Worm (Caenorhabditis elegans) whole organism, L3 larva: ENCODE measurements around the gene F41G3.6.

Experiments
- R02D3.7 ChIP-seq: fragments of 150-350 bp; optimal IDR thresholded peaks from 2 replicates; lab custom pipeline; 2014; ENCODE audit warnings: missing biosample characterization, missing genetic modification characterization
- ZK546.5 ChIP-seq: sonication (generic microtip); optimal IDR thresholded peaks from 2 replicates; lab custom pipeline; 2017; ENCODE audit warnings: missing biosample characterization, missing genetic modification characterization
- aly-2 ChIP-seq: fragments of 150-350 bp; optimal IDR thresholded peaks from 2 replicates; lab custom pipeline; 2014; ENCODE audit warnings: missing biosample characterization, missing genetic modification characterization
- ceh-16 ChIP-seq: sonication (generic microtip); optimal IDR thresholded peaks from 2 replicates; lab custom pipeline; 2017; ENCODE audit warnings: missing biosample characterization, missing genetic modification characterization
- ceh-28 ChIP-seq: fragments of 150-350 bp; optimal IDR thresholded peaks from 2 replicates; lab custom pipeline; 2014; ENCODE audit warnings: missing biosample characterization, missing genetic modification reagents, missing genetic modification characterization
- ceh-82 ChIP-seq: fragments of 150-350 bp; optimal IDR thresholded peaks from 2 replicates; lab custom pipeline; 2014; ENCODE audit warnings: missing biosample characterization, missing genetic modification characterization
- ceh-9 ChIP-seq: sonication (generic microtip); optimal IDR thresholded peaks from 2 replicates; lab custom pipeline; 2018; ENCODE audit warnings: missing biosample characterization, missing genetic modification characterization
- daf-12 ChIP-seq: fragments of 150-350 bp; optimal IDR thresholded peaks from 2 replicates; lab custom pipeline; 2014; ENCODE audit warnings: missing biosample characterization, missing genetic modification reagents, missing genetic modification characterization
- egl-5 ChIP-seq: fragments of 150-350 bp; optimal IDR thresholded peaks from 2 replicates; lab custom pipeline; 2017; ENCODE audit warnings: missing biosample characterization, missing genetic modification reagents, missing genetic modification characterization, inconsistent platforms
- elt-1 ChIP-seq: fragments of 150-350 bp; optimal IDR thresholded peaks from 2 replicates; lab custom pipeline; 2014; ENCODE audit warnings: missing biosample characterization, missing genetic modification characterization
- elt-2 ChIP-seq: sonication (generic microtip); optimal IDR thresholded peaks from 2 replicates; lab custom pipeline; 2016; ENCODE audit warnings: missing genetic modification reagents, mild to moderate bottlenecking, missing genetic modification characterization, missing compliant biosample characterization
- elt-3 ChIP-seq, 3 experiments: fragments of 150-350 bp in 1 of 3; sonication (generic microtip) in 2 of 3; optimal IDR thresholded peaks; 2 replicates in 2 of 3; 4 replicates in 1 of 3; lab custom pipeline; 2014 to 2017; ENCODE audit warnings: missing biosample characterization in 3 of 3, missing genetic modification characterization in 3 of 3
- eor-1 ChIP-seq, 2 experiments: fragments of 150-350 bp; optimal IDR thresholded peaks; 2 replicates each; lab custom pipeline; 2014 to 2018; ENCODE audit warnings: missing biosample characterization in 2 of 2, missing genetic modification characterization in 2 of 2
- fkh-10 ChIP-seq: sonication (generic microtip); optimal IDR thresholded peaks from 2 replicates; lab custom pipeline; 2017; ENCODE audit warnings: missing biosample characterization, missing genetic modification reagents, missing genetic modification characterization
- fkh-2 ChIP-seq: fragments of 150-350 bp; optimal IDR thresholded peaks from 2 replicates; lab custom pipeline; 2014; ENCODE audit warnings: missing biosample characterization, missing genetic modification reagents, missing genetic modification characterization
- fos-1 ChIP-seq: fragments of 150-350 bp; optimal IDR thresholded peaks from 2 replicates; lab custom pipeline; 2014; ENCODE audit warnings: missing biosample characterization, missing genetic modification characterization
- hmg-11 ChIP-seq: sonication (generic microtip); optimal IDR thresholded peaks from 2 replicates; lab custom pipeline; 2016; ENCODE audit warnings: missing genetic modification characterization, missing compliant biosample characterization
- jun-1 ChIP-seq: fragments of 150-350 bp; optimal IDR thresholded peaks from 2 replicates; lab custom pipeline; 2014; ENCODE audit warnings: missing biosample characterization, missing genetic modification reagents, missing genetic modification characterization
- lin-15B ChIP-seq: fragments of 150-350 bp; optimal IDR thresholded peaks from 2 replicates; lab custom pipeline; 2014; ENCODE audit warnings: missing biosample characterization, missing genetic modification characterization
- lsy-12 ChIP-seq: sonication (generic microtip); optimal IDR thresholded peaks from 2 replicates; lab custom pipeline; 2016; ENCODE audit warnings: mild to moderate bottlenecking, missing genetic modification characterization, missing compliant biosample characterization
- mdl-1 ChIP-seq: fragments of 150-350 bp; optimal IDR thresholded peaks from 2 replicates; lab custom pipeline; 2014; ENCODE audit warnings: missing biosample characterization, missing genetic modification characterization
- mml-1 ChIP-seq: fragments of 150-350 bp; sonication (generic microtip); optimal IDR thresholded peaks from 3 replicates; lab custom pipeline; 2014; ENCODE audit warnings: missing biosample characterization, missing genetic modification characterization
- nfya-1 ChIP-seq: sonication (generic microtip); optimal IDR thresholded peaks from 2 replicates; lab custom pipeline; 2017; ENCODE audit warnings: missing genetic modification characterization, mild to moderate bottlenecking, missing compliant biosample characterization, antibody characterized with exemption, moderate library complexity; ENCODE audit not compliant: insufficient read depth
- nhr-12 ChIP-seq: fragments of 150-350 bp; optimal IDR thresholded peaks from 2 replicates; lab custom pipeline; 2014; ENCODE audit warnings: missing biosample characterization, missing genetic modification characterization
- nhr-237 ChIP-seq: fragments of 150-350 bp; optimal IDR thresholded peaks from 2 replicates; lab custom pipeline; 2014; ENCODE audit warnings: missing biosample characterization, missing genetic modification characterization
- nhr-25 ChIP-seq: sonication (generic microtip); optimal IDR thresholded peaks from 2 replicates; lab custom pipeline; 2017; ENCODE audit warnings: missing biosample characterization, missing genetic modification characterization
- nhr-28 ChIP-seq: fragments of 150-350 bp; optimal IDR thresholded peaks from 2 replicates; lab custom pipeline; 2014; ENCODE audit warnings: missing biosample characterization, missing genetic modification characterization
- nhr-43 ChIP-seq: sonication (generic microtip); optimal IDR thresholded peaks from 2 replicates; lab custom pipeline; 2016; ENCODE audit warnings: mild to moderate bottlenecking, missing genetic modification characterization, missing compliant biosample characterization; ENCODE audit not compliant: poor library complexity, severe bottlenecking
- nhr-67 ChIP-seq: fragments of 150-350 bp; optimal IDR thresholded peaks from 2 replicates; lab custom pipeline; 2014; ENCODE audit warnings: missing biosample characterization, missing genetic modification characterization
- nhr-76 ChIP-seq: fragments of 150-350 bp; sonication (generic microtip); optimal IDR thresholded peaks from 5 replicates; lab custom pipeline; 2014; ENCODE audit warnings: missing biosample characterization, missing genetic modification characterization
- nhr-77 ChIP-seq: fragments of 150-350 bp; optimal IDR thresholded peaks from 2 replicates; lab custom pipeline; 2014; ENCODE audit warnings: missing biosample characterization, missing genetic modification characterization
- pha-4 ChIP-seq: fragments of 150-350 bp; optimal IDR thresholded peaks from 2 replicates; lab custom pipeline; 2014; ENCODE audit warnings: missing biosample characterization, missing genetic modification reagents, missing genetic modification characterization
- pqm-1 ChIP-seq: fragments of 150-350 bp; optimal IDR thresholded peaks from 2 replicates; lab custom pipeline; 2017; ENCODE audit warnings: missing biosample characterization, missing genetic modification characterization, inconsistent platforms
- sea-2 ChIP-seq: fragments of 150-350 bp; sonication (generic microtip); optimal IDR thresholded peaks from 4 replicates; lab custom pipeline; 2014; ENCODE audit warnings: missing biosample characterization, missing genetic modification reagents, missing genetic modification characterization
- skn-1 ChIP-seq: fragments of 150-350 bp; optimal IDR thresholded peaks from 2 replicates; lab custom pipeline; 2014; ENCODE audit warnings: missing biosample characterization, missing genetic modification characterization
- snpc-4 ChIP-seq: fragments of 150-350 bp; optimal IDR thresholded peaks from 2 replicates; lab custom pipeline; 2014; ENCODE audit warnings: missing biosample characterization, missing genetic modification characterization
- tbx-2 ChIP-seq: sonication (generic microtip); optimal IDR thresholded peaks from 2 replicates; lab custom pipeline; 2016; ENCODE audit warnings: mild to moderate bottlenecking, missing genetic modification characterization, missing compliant biosample characterization
- unc-39 ChIP-seq: sonication (generic microtip); optimal IDR thresholded peaks from 4 replicates; lab custom pipeline; 2017; ENCODE audit warnings: missing biosample characterization, missing genetic modification characterization
- unc-62 ChIP-seq: fragments of 150-350 bp; sonication (generic microtip); optimal IDR thresholded peaks from 4 replicates; lab custom pipeline; 2014; ENCODE audit warnings: missing biosample characterization, missing genetic modification reagents, missing genetic modification characterization
- zag-1 ChIP-seq: fragments of 150-350 bp; optimal IDR thresholded peaks from 2 replicates; lab custom pipeline; 2014; ENCODE audit warnings: missing biosample characterization, missing genetic modification characterization
- ztf-11 ChIP-seq: fragments of 150-350 bp; optimal IDR thresholded peaks from 2 replicates; lab custom pipeline; 2014; ENCODE audit warnings: missing biosample characterization, missing genetic modification characterization
- ztf-4 ChIP-seq: fragments of 150-350 bp; optimal IDR thresholded peaks from 2 replicates; lab custom pipeline; 2014; ENCODE audit warnings: missing biosample characterization, missing genetic modification characterization

F41G3.6 gene

ce11 chrII:6776418-6777034 is 33.8 kb downstream of the F41G3.6 start, which contains the start of gene ssup-72 (continued):
- TF ChIP-seq mml-1 (tag; lab: Kevin White, UChicago) (no peak), fkh-2 (no peak), nhr-25 (tag; lab: Kevin White, UChicago) (peak; percentile 7), mdl-1 (tag; lab: Kevin White, UChicago) (no peak), lsy-12 (peak; percentile 30)

ce11 chrII:6779104-6779503 is 36.4 kb downstream of the F41G3.6 start, which contains the start of gene T13C2.7:
Gene T13C2.7, plus strand, starts transcription at chrII:6779404.
- TF ChIP-seq ZK546.5 (tag; lab: Kevin White, UChicago) (no peak), snpc-4 (tag; lab: Kevin White, UChicago) (no peak), elt-1 (no peak), R02D3.7 (no peak), sea-2 (no peak), pha-4 (tag; lab: Kevin White, UChicago) (no peak), ceh-28 (tag; lab: Kevin White, UChicago) (no peak), mml-1 (tag; lab: Kevin White, UChicago) (no peak), nhr-237 (tag; lab: Kevin White, UChicago) (no peak)

ce11 chrII:6781231-6781630 is 38.5 kb downstream of the F41G3.6 start:
- TF ChIP-seq unc-62 (GFP tag; lab: Kevin White, UChicago): no peak
- no peak for TF ChIP-seq nhr-76 (tag; lab: Kevin White, UChicago)
- no peak for TF ChIP-seq ceh-9 (tag; lab: Kevin White, UChicago)
- no peak for TF ChIP-seq nhr-25 (tag; lab: Kevin White, UChicago)
- TF ChIP-seq pqm-1 (tag; lab: Kevin White, UChicago): peak; percentile 30
- TF ChIP-seq elt-2 (tag; lab: Kevin White, UChicago): peak; percentile 66
- TF ChIP-seq, all 47 proteins: peak for 2

- TF ChIP-seq ceh-28 (tag; lab: Kevin White, UChicago) (no peak), fkh-10 (GFP tag; lab: Kevin White, UChicago) (no peak)
Measured at ce11 chrII:6781983-6782382, 39.3 kb downstream of the F41G3.6 start.

ce11 chrII:6782738-6783163 is 40.0 kb downstream of the F41G3.6 start:
- no peak for TF ChIP-seq daf-12 (tag; lab: Kevin White, UChicago)
- TF ChIP-seq ceh-82 (tag; lab: Kevin White, UChicago): no peak
- TF ChIP-seq tbx-2: no peak
- no peak for TF ChIP-seq elt-1
- TF ChIP-seq nhr-237 (tag; lab: Kevin White, UChicago): no peak
- TF ChIP-seq nhr-67: no peak
- peak; percentile 27 for TF ChIP-seq elt-2 (tag; lab: Kevin White, UChicago)
- no peak for TF ChIP-seq ZK546.5 (tag; lab: Kevin White, UChicago)
- peak; percentile 81 for TF ChIP-seq nfya-1 (tag; lab: Kevin White, UChicago)
- no peak for TF ChIP-seq ztf-4 (tag; lab: Kevin White, UChicago)
- TF ChIP-seq egl-5 (tag; lab: Kevin White, UChicago): peak; percentile 26
- no peak for TF ChIP-seq R02D3.7
- no peak for TF ChIP-seq elt-3 (tag; optimal IDR thresholded peaks at IDR 0.05; lab: Kevin White, UChicago)
- peak; percentile 77 for TF ChIP-seq lin-15B (tag; lab: Kevin White, UChicago)
- TF ChIP-seq fos-1: no peak
- no peak for TF ChIP-seq ztf-11
- no peak for TF ChIP-seq skn-1 (tag; lab: Kevin White, UChicago)
- TF ChIP-seq nhr-28: no peak
- TF ChIP-seq ceh-16 (tag; lab: Kevin White, UChicago): no peak
- TF ChIP-seq ceh-28 (tag; lab: Kevin White, UChicago): peak; percentile 83
- no peak for TF ChIP-seq zag-1 (tag; lab: Kevin White, UChicago)
- TF ChIP-seq fkh-2: no peak
- no peak for TF ChIP-seq unc-39 (tag; lab: Kevin White, UChicago)
- peak; percentile 62 for TF ChIP-seq nhr-25 (tag; lab: Kevin White, UChicago)
- no peak for TF ChIP-seq lsy-12
- TF ChIP-seq nhr-77 (tag; lab: Kevin White, UChicago): no peak
- no peak for TF ChIP-seq ceh-9 (tag; lab: Kevin White, UChicago)
- no peak for TF ChIP-seq hmg-11 (tag; lab: Kevin White, UChicago)
- TF ChIP-seq nhr-12 (tag; lab: Kevin White, UChicago): no peak
- TF ChIP-seq unc-62 (GFP tag; lab: Kevin White, UChicago): no peak
- TF ChIP-seq mml-1 (tag; lab: Kevin White, UChicago): no peak
- TF ChIP-seq eor-1 (tag; optimal IDR thresholded peaks at IDR 0.05; lab: Kevin White, UChicago): no peak
- TF ChIP-seq aly-2 (tag; lab: Kevin White, UChicago): no peak
- TF ChIP-seq nhr-43 (tag; lab: Kevin White, UChicago): no peak
- peak; percentile 11 for TF ChIP-seq jun-1 (tag; lab: Kevin White, UChicago)
- no peak for TF ChIP-seq pqm-1 (tag; lab: Kevin White, UChicago)
- TF ChIP-seq nhr-76 (tag; lab: Kevin White, UChicago): no peak
- TF ChIP-seq mdl-1 (tag; lab: Kevin White, UChicago): no peak
